Worm (Caenorhabditis elegans): ENCODE data around the gene C32H11.4.
"Not testable (repeated sequence)": the region's sequence is repeated elsewhere in the genome, so short reads cannot be mapped to it uniquely, and the experiment has no call there.

The C32H11.4 gene

DNA sequence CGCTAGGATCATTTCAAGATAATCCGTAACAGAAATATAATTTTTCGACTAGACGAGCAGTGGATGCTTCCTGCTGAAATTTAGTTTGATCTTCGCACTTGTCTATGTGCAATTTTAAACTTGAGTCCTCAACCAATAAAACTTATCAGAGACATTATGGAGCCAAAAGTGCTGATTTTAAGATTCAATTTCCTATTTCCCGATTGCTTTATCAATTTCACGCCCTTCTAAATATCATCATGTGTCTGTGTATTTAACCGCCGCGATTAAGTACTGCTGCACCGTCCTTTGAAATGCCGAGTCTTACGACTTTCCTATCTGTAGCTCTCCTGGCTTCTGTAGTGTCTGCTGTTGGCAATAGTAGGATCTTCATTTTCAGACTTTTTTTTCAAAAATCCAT, at the start of gene C32H11.4:
TSS of gene C32H11.4 (plus strand) at position 238 of the 400 bp plus-strand sequence.
- TF ChIP-seq dao-5 (tag; optimal IDR thresholded peaks at IDR 0.05) (no peak), W03F9.2 (tag; optimal IDR thresholded peaks at IDR 0.05) (no peak), him-1 (tag; optimal IDR thresholded peaks at IDR 0.05) (no peak)

DNA sequence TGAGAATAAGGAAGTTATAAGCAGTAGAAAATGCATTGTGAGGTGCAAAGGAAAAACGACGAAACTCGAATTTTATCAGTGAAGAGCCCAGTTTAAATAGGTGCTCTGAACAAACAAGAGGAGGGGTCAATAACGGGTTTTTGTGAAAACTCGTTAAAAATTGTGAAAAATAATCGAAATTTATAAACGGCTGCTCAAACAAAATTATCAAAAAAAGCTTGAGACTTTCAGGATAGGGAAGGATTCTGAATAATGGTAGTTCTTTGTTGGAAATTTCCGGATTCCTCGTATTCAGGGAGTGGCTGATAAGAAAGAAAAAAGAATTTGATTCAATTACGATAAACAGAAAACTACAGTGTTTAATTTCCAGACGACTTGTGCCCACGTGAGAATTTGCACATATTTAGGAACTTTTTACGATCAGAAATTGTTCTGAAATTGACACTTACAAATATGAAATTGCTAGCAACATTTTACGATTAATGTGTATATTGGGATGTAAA, 49.6 kb upstream of the C32H11.4 start, which contains the start of gene clec-187:
TSS of gene clec-187 (minus strand) at position 51 of the 503 bp plus-strand sequence.
- TF ChIP-seq dao-5 (tag; optimal IDR thresholded peaks at IDR 0.05) (no peak), him-1 (tag; optimal IDR thresholded peaks at IDR 0.05) (no peak), W03F9.2 (tag; optimal IDR thresholded peaks at IDR 0.05) (no peak)

DNA sequence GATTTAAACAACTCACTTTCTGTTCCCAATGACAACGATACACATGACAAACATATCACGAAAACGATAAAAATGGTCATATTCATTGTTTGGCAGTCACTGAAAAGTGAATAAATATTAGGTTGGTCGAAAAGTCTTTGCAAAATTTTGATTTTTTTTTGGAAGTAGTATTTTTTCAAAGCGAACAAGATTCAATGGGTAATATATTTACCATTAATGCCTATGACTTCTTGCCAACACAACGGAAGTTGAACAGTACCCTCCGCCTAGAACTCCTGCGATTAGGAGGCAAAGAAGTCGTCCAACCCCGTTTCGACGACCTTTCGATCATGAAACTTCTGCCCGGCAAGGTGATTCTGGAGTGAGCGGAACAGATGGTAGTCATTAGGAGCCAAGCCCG, 45.8 kb upstream of the C32H11.4 start, which contains the start of gene ZK896.1:
TSS of gene ZK896.1 (minus strand) at position 101 of the 400 bp plus-strand sequence.
- TF ChIP-seq W03F9.2, dao-5, him-1 (tag; optimal IDR thresholded peaks at IDR 0.05): not testable (repeated sequence)

DNA sequence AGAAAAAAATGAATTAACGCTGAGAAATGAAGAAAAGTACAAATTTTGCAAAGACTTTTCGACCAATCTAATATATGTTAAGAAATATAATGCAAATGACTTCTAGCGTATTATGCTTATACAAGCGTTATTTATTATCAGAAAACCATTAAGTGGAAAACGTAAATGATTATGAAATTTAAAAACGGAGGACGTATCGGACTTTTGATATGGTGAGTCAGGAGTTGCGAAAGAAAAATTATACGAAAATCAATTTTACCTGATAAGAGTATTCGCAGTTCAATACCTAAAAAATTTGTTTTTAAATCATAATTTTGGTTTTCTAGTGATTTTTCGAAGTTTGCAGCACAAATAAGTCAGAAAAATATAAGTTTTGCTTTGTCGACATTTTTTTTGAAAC, 44.5 kb upstream of the C32H11.4 start:
- no peak for TF ChIP-seq him-1 (tag; optimal IDR thresholded peaks at IDR 0.05)
- TF ChIP-seq W03F9.2 (tag; optimal IDR thresholded peaks at IDR 0.05): no peak
- TF ChIP-seq dao-5 (tag; optimal IDR thresholded peaks at IDR 0.05): no peak

DNA sequence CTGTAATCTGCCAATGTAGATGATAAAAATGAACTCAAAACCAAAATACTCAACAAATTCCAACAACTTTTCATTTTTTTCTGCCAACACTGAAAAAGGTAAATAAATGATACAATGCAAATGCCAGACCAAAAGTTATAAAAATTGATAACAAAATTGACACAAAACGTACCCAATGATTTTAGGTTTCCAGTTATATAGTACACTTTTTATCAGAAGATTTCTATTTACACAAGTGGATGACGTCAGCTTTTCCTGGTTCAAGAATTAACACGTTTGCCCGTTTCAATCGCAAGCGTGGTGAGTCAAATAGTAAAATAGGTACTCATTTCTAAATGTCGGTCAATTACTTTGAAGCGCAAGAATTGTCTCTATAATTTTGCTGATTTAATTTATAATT, 41.5 kb upstream of the C32H11.4 start, which contains the start of gene ZK896.5:
TSS of gene ZK896.5 (minus strand) at position 89 of the 400 bp plus-strand sequence.
- TF ChIP-seq dao-5 (tag; optimal IDR thresholded peaks at IDR 0.05): no peak
- no peak for TF ChIP-seq him-1 (tag; optimal IDR thresholded peaks at IDR 0.05)
- TF ChIP-seq W03F9.2 (tag; optimal IDR thresholded peaks at IDR 0.05): no peak

DNA sequence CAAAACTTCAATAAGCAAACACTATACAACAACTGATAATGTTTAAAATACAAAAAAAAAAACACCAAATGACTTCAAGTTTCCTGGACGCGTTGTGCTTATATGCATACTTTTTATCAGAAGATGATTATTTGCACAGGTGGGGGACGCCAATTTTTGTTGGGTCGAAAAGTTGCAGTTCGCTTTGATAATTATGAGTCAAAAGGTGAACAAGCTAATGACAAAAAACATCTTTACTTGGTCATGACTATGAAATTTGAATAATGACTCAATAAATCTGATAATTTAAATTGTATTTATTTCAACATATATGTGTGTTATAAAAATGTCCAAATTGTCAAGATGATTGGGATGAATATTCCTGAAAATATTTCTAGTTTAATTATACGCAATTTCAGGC, 37.9 kb upstream of the C32H11.4 start, which contains the start of gene ZK896.4:
TSS of gene ZK896.4 (minus strand) at position 101 of the 400 bp plus-strand sequence.
- TF ChIP-seq him-1 (tag; optimal IDR thresholded peaks at IDR 0.05) (no peak), W03F9.2 (tag; optimal IDR thresholded peaks at IDR 0.05) (no peak), dao-5 (tag; optimal IDR thresholded peaks at IDR 0.05) (no peak)

DNA sequence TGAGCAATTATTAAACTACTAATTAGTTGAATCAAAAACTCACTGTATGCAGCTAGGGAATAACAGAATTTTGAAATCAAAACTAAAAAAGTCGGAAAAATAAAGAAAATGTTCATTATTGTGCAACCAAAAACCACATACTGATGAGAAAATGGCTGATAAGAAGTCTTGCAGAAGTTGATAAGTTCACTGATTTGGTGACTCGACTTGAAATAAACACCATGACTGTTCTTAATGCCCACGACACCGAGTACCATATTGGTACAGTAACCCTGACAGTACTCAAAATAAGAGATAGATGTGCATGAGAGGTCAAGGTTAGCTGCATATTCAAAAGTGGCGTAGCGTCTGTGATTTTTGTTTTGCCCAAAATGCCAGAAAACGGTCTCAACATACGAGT, 35.1 kb upstream of the C32H11.4 start:
- TF ChIP-seq dao-5 (tag; optimal IDR thresholded peaks at IDR 0.05) (no peak), him-1 (tag; optimal IDR thresholded peaks at IDR 0.05) (no peak), W03F9.2 (tag; optimal IDR thresholded peaks at IDR 0.05) (no peak)

DNA sequence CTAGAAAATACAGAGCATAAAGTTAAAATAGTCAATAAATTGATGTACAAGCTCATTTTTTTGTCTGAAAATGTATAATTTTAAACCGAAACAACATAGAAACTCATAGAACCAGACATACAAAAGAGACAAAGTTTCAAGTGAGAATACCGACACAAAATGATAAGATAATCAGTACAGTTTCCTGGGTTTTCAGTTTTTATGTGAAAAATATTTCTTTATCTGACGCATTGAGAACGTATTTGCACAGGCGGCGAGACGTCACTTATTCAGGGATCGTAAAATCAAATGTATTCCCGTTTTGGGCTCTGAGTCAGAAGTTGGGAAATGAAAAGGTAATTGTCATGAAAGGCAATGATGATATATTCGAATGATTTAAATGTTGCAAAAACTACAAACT, 30.6 kb upstream of the C32H11.4 start, which contains the start of gene K08D8.6:
TSS of gene K08D8.6 (minus strand) at position 64 of the 400 bp plus-strand sequence.
- TF ChIP-seq dao-5 (tag; optimal IDR thresholded peaks at IDR 0.05): no peak
- no peak for TF ChIP-seq him-1 (tag; optimal IDR thresholded peaks at IDR 0.05)
- TF ChIP-seq W03F9.2 (tag; optimal IDR thresholded peaks at IDR 0.05): no peak

DNA sequence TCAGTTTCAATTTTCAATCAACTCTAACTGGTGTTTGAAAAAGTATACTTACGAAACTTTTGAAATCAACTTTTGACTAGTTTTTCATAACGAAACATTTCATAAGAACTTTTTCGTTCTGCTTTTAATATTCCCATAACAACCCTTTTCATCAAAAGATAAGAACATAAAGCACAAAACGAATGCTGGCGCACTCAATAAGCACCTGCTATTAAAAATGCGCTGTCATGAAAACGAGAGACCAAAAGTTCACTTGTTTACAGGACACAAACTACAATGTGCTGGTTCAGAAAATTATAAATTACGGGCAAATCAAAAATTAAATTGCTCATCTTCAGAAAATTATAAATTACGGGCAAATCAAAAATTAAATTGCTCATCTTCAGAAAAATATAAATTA, 30.0 kb upstream of the C32H11.4 start:
- no peak for TF ChIP-seq W03F9.2 (tag; optimal IDR thresholded peaks at IDR 0.05)
- no peak for TF ChIP-seq dao-5 (tag; optimal IDR thresholded peaks at IDR 0.05)
- no peak for TF ChIP-seq him-1 (tag; optimal IDR thresholded peaks at IDR 0.05)

DNA sequence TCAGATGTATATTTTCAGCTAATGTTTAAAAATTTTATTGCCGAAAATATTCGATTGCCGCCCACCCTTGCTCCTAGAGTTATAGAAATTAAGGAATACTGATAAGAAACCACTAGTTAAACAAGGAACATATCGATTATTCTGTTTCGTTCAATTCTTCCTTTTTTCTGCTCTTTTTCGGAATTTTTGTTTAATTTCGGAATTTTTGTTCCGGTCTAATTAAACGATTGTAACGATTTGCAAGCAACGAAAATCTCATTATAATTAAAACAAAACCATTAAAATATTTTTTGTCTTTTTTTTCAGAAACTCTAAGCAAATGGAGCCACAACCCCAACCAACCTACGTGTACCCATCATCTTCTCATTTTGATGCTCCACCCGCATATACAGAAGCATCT, 28.9 kb upstream of the C32H11.4 start, which contains the start of gene K08D8.1:
TSS of gene K08D8.1 (plus strand) at position 301 of the 400 bp plus-strand sequence.
- TF ChIP-seq dao-5 (tag; optimal IDR thresholded peaks at IDR 0.05) (no peak), W03F9.2 (tag; optimal IDR thresholded peaks at IDR 0.05) (no peak), him-1 (tag; optimal IDR thresholded peaks at IDR 0.05) (no peak)

DNA sequence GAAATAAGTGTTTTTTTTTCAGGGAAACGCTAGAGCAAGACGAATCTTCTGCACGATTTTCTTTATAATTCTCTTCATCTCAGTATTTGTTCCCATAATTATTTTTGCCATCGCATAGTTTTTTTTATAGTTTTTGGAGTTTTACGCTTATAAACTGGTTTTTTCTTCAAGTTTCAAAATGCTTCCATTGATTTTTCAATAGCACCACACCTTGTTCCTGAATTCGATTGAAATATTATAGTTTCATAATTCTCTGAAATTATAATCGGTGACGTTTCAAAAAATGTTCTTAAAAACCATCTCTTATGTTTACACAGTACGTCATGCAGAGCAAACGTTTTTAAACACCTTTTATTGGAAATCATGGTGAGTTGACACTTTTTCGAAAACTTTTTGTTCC, 27.9 kb upstream of the C32H11.4 start, which contains the start of gene K08D8.12:
TSS of gene K08D8.12 (plus strand) at position 301 of the 400 bp plus-strand sequence.
- TF ChIP-seq dao-5 (tag; optimal IDR thresholded peaks at IDR 0.05): no peak
- TF ChIP-seq him-1 (tag; optimal IDR thresholded peaks at IDR 0.05): no peak
- TF ChIP-seq W03F9.2 (tag; optimal IDR thresholded peaks at IDR 0.05): no peak

DNA sequence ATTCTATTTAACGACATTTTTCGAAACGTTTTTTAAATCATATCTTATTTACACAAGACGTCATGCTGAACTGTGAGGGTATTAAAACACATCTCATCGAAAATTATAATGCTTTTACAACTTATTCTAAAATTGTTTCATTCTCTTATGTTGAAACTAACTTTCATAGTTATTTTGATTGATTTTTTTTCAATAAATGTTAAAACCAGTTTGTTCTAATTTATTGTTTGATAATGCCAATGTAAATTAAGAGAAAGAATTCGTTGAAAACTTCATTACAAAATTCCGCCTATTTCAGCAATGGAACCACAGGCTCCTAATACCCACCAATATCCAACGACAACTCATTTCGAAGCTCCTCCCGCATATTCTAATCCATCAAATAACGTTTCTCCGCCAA, 26.1 kb upstream of the C32H11.4 start, which contains the start of gene K08D8.11:
TSS of gene K08D8.11 (plus strand) at position 301 of the 400 bp plus-strand sequence.
- TF ChIP-seq him-1 (tag; optimal IDR thresholded peaks at IDR 0.05): no peak
- no peak for TF ChIP-seq W03F9.2 (tag; optimal IDR thresholded peaks at IDR 0.05)
- TF ChIP-seq dao-5 (tag; optimal IDR thresholded peaks at IDR 0.05): no peak

DNA sequence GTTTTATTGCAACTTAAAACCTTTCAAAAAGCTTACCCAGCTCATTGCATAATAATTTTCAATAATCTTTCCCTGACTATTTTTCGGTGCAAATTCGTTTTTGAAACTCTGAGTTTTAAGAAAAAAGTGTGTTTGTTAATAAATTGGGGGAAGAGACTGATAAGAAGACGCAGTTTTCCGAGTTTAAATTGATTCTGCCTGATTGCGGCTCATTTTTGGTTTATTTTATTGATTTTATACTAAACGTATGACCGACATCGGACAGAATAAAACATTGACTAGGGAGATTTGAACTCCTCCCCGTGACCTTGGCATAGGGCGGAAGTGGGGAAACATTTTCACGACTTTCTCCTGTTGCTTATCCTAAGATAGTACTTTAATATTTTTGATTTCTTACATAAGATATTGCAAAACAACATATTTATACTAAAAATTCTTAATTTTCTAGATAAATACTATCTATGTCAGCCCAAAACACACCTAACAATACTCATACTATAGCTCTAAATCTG, 24.6 kb upstream of the C32H11.4 start, which contains the start of gene K08D8.7:
TSS of gene K08D8.7 (plus strand) at position 462 of the 512 bp plus-strand sequence.
- TF ChIP-seq him-1 (tag; optimal IDR thresholded peaks at IDR 0.05) (no peak), W03F9.2 (tag; optimal IDR thresholded peaks at IDR 0.05) (no peak), dao-5 (tag; optimal IDR thresholded peaks at IDR 0.05) (no peak)

DNA sequence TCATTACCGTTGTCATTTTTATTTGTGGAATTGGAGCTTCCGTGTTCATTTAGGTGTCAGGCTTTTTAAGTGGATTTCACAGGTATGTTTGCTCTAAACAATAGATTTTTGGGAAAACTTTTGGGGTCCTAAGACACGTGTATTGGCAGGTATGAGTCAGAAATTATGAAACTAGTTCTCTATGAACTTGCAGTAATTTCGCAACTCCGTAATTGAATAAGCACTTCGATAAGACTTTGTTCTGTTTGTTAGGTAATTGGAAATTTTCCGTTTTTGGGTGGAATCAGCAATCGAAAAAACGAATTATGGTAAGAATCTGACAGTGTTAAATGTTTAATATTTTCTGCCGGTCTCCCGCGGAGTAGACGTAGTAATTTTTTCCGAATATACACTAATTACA, 23.9 kb upstream of the C32H11.4 start:
- TF ChIP-seq him-1 (tag; optimal IDR thresholded peaks at IDR 0.05): no peak
- TF ChIP-seq W03F9.2 (tag; optimal IDR thresholded peaks at IDR 0.05): no peak
- TF ChIP-seq dao-5 (tag; optimal IDR thresholded peaks at IDR 0.05): no peak
